Worm (Caenorhabditis elegans): ENCODE measurements around the gene F43C11.6.

- no peak for TF ChIP-seq med-1 (GFP tag; optimal IDR thresholded peaks at IDR 0.05; ENCODE audit: insufficient read depth)
- TF ChIP-seq ref-1 (GFP tag; conservative IDR thresholded peaks at IDR 0.05), result no peak
- no peak for TF ChIP-seq T22C8.4 (GFP tag; IDR thresholded peaks at IDR 0.05)
- TF ChIP-seq flt-1 (GFP tag; IDR thresholded peaks at IDR 0.05), result no peak
- TF ChIP-seq klf-2 (GFP tag; conservative IDR thresholded peaks at IDR 0.05), result no peak
- TF ChIP-seq ztf-23 (GFP tag; IDR thresholded peaks at IDR 0.05), result no peak
- TF ChIP-seq tab-1 (GFP tag; IDR thresholded peaks at IDR 0.05), result no peak
- no peak for TF ChIP-seq ztf-29 (GFP tag; IDR thresholded peaks at IDR 0.05)
- no peak for TF ChIP-seq cog-1 (tag; optimal IDR thresholded peaks at IDR 0.05)
These were observed 43.3 kb downstream of the F43C11.6 start, which contains the start of gene F16G10.9 for ce11 chrII:2385495-2385894.
